Worm (Caenorhabditis elegans) whole organism, L4 larva: ENCODE data around the gene srh-213.

Experiments used
- D1046.2 ChIP-seq: fragments of 200-800 bp; sonication (Bioruptor generic); IDR thresholded peaks from 2 replicates; pipeline ENCODE4 v1.3.6; 2022; ENCODE audit warnings: missing genetic modification characterization, missing compliant biosample characterization
- F10B5.3 ChIP-seq: sonication (generic microtip); optimal IDR thresholded peaks from 2 replicates; lab custom pipeline; 2016; ENCODE audit warnings: mild to moderate bottlenecking, missing genetic modification characterization, missing compliant biosample characterization
- F37D6.2 ChIP-seq: sonication (generic microtip); optimal IDR thresholded peaks from 2 replicates; lab custom pipeline; 2016; ENCODE audit warnings: mild to moderate bottlenecking, missing genetic modification characterization, missing compliant biosample characterization
- F49E8.2 ChIP-seq: sonication (generic microtip); optimal IDR thresholded peaks from 2 replicates; lab custom pipeline; 2016; ENCODE audit warnings: missing compliant biosample characterization, mild to moderate bottlenecking, missing genetic modification characterization, borderline replicate concordance
- R02D3.7 ChIP-seq: fragments of 150-350 bp; sonication (generic microtip); optimal IDR thresholded peaks from 3 replicates; lab custom pipeline; 2014; ENCODE audit warnings: missing biosample characterization, missing genetic modification characterization
- T20F7.1 ChIP-seq: fragments of 200-800 bp; sonication (Bioruptor generic); optimal IDR thresholded peaks from 2 replicates; lab custom pipeline; 2018; ENCODE audit warnings: mild to moderate bottlenecking, missing genetic modification characterization, missing compliant biosample characterization
- Y105C5A.15 ChIP-seq: fragments of 200-800 bp; sonication (Bioruptor generic); IDR thresholded peaks from 2 replicates; pipeline ENCODE4 v1.3.6; 2022; ENCODE audit warnings: missing genetic modification characterization, missing compliant biosample characterization
- Y48G9A.11 ChIP-seq: fragments of 200-800 bp; sonication (Bioruptor generic); IDR thresholded peaks from 2 replicates; pipeline ENCODE4 v1.3.6; 2022; ENCODE audit warnings: missing genetic modification reagents, missing genetic modification characterization, missing compliant biosample characterization
- ZK337.2 ChIP-seq: fragments of 200-800 bp; sonication (Bioruptor generic); IDR thresholded peaks from 2 replicates; pipeline ENCODE4 v1.3.6; 2022; ENCODE audit warnings: missing genetic modification reagents, missing genetic modification characterization, missing compliant biosample characterization
- aha-1 ChIP-seq: fragments of 150-350 bp; peaks from one replicate; lab custom pipeline; 2014; ENCODE audit warnings: missing biosample characterization, missing genetic modification characterization
- aly-2 ChIP-seq: sonication (generic microtip); optimal IDR thresholded peaks from 2 replicates; lab custom pipeline; 2018; ENCODE audit warnings: missing biosample characterization, missing genetic modification characterization
- attf-4 ChIP-seq: sonication (generic microtip); optimal IDR thresholded peaks from 3 replicates; lab custom pipeline; 2017; ENCODE audit warnings: missing biosample characterization, missing genetic modification characterization
- ceh-62 ChIP-seq: sonication (generic microtip); optimal IDR thresholded peaks from 2 replicates; lab custom pipeline; 2017; ENCODE audit warnings: missing biosample characterization, missing genetic modification characterization
- ces-1 ChIP-seq: fragments of 150-350 bp; sonication (generic microtip); optimal IDR thresholded peaks from 4 replicates; lab custom pipeline; 2014; ENCODE audit warnings: missing biosample characterization, missing genetic modification reagents, missing genetic modification characterization
- cey-2 ChIP-seq: sonication (generic microtip); optimal IDR thresholded peaks from 3 replicates; lab custom pipeline; 2017; ENCODE audit warnings: missing genetic modification characterization, mild to moderate bottlenecking, missing compliant biosample characterization, antibody characterized with exemption, borderline replicate concordance; ENCODE audit not compliant: insufficient read depth
- daf-16 ChIP-seq, 3 experiments: sonication (generic microtip); optimal IDR thresholded peaks; 2 replicates each; lab custom pipeline; 2016 to 2017; ENCODE audit warnings: missing genetic modification characterization in 3 of 3, missing genetic modification reagents in 3 of 3, mild to moderate bottlenecking in 2 of 3, missing compliant biosample characterization in 2 of 3, missing biosample characterization in 1 of 3, moderate library complexity in 1 of 3
- daf-8 ChIP-seq: fragments of 200-800 bp; sonication (Bioruptor generic); IDR thresholded peaks from 2 replicates; pipeline ENCODE4 v1.3.6; 2022; ENCODE audit warnings: missing genetic modification characterization, missing compliant biosample characterization
- dmd-8 ChIP-seq: fragments of 200-800 bp; sonication (Bioruptor generic); IDR thresholded peaks from 2 replicates; pipeline ENCODE4 v1.3.6; 2022; ENCODE audit warnings: missing genetic modification characterization, missing compliant biosample characterization
- dmd-9 ChIP-seq: fragments of 200-800 bp; sonication (Bioruptor generic); IDR thresholded peaks from 2 replicates; pipeline ENCODE4 v1.3.6; 2022; ENCODE audit warnings: missing genetic modification reagents, missing genetic modification characterization, missing compliant biosample characterization
- duxl-1 ChIP-seq: sonication (generic microtip); optimal IDR thresholded peaks from 2 replicates; lab custom pipeline; 2016; ENCODE audit warnings: mild to moderate bottlenecking, missing genetic modification characterization, moderate library complexity, missing compliant biosample characterization; ENCODE audit not compliant: poor library complexity
- fos-1 ChIP-seq: fragments of 150-350 bp; optimal IDR thresholded peaks from 2 replicates; lab custom pipeline; 2014; ENCODE audit warnings: missing biosample characterization, missing genetic modification characterization
- gei-8 ChIP-seq: fragments of 200-800 bp; sonication (Bioruptor generic); optimal IDR thresholded peaks from 2 replicates; lab custom pipeline; 2018; ENCODE audit warnings: mild to moderate bottlenecking, missing genetic modification characterization, missing compliant biosample characterization
- hif-1 ChIP-seq, 2 experiments: sonication (generic microtip); optimal IDR thresholded peaks; 2 replicates each; lab custom pipeline; 2016 to 2017; ENCODE audit warnings: missing compliant biosample characterization in 2 of 2, missing genetic modification characterization in 2 of 2, missing genetic modification reagents in 2 of 2, missing genotype in 2 of 2, mild to moderate bottlenecking in 1 of 2
- hlh-11 ChIP-seq: fragments of 200-800 bp; sonication (Bioruptor generic); optimal IDR thresholded peaks from 2 replicates; lab custom pipeline; 2018; ENCODE audit warnings: mild to moderate bottlenecking, missing genetic modification characterization, missing compliant biosample characterization
- hlh-30 ChIP-seq: sonication (generic microtip); optimal IDR thresholded peaks from 2 replicates; lab custom pipeline; 2017; ENCODE audit warnings: antibody characterized with exemption, mild to moderate bottlenecking, missing genetic modification characterization, missing compliant biosample characterization; ENCODE audit not compliant: insufficient read depth
- hmg-1.1 ChIP-seq: fragments of 200-800 bp; sonication (Bioruptor generic); IDR thresholded peaks from 2 replicates; pipeline ENCODE4 v1.3.6; 2022; ENCODE audit warnings: missing genetic modification reagents, missing genetic modification characterization, missing compliant biosample characterization
- jun-1 ChIP-seq: fragments of 150-350 bp; optimal IDR thresholded peaks from 2 replicates; lab custom pipeline; 2014; ENCODE audit warnings: missing biosample characterization, missing genetic modification reagents, missing genetic modification characterization
- lim-7 ChIP-seq: fragments of 200-800 bp; sonication (Bioruptor generic); IDR thresholded peaks from 2 replicates; pipeline ENCODE4 v1.3.6; 2022; ENCODE audit warnings: missing genetic modification characterization, missing compliant biosample characterization
- lin-15B ChIP-seq: fragments of 150-350 bp; sonication (generic microtip); optimal IDR thresholded peaks from 3 replicates; lab custom pipeline; 2014; ENCODE audit warnings: missing biosample characterization, missing genetic modification characterization
- lin-38 ChIP-seq: fragments of 200-800 bp; sonication (Bioruptor generic); IDR thresholded peaks from 2 replicates; pipeline ENCODE4 v1.3.6; 2022; ENCODE audit warnings: missing genetic modification reagents, missing genetic modification characterization, missing compliant biosample characterization
- mdl-1 ChIP-seq, 2 experiments: fragments of 150-350 bp in 1 of 2; sonication (generic microtip) in 1 of 2; optimal IDR thresholded peaks; 2 replicates each; lab custom pipeline; 2014 to 2017; ENCODE audit warnings: missing biosample characterization in 2 of 2, missing genetic modification characterization in 2 of 2
- mdt-29 ChIP-seq: fragments of 200-800 bp; sonication (Bioruptor generic); IDR thresholded peaks from 2 replicates; pipeline ENCODE4 v1.3.6; 2022; ENCODE audit warnings: missing genetic modification reagents, missing genetic modification characterization, missing compliant biosample characterization
- mep-1 ChIP-seq: fragments of 150-350 bp; sonication (generic microtip); optimal IDR thresholded peaks from 3 replicates; lab custom pipeline; 2014; ENCODE audit warnings: missing biosample characterization, missing genetic modification characterization
- mxl-2 ChIP-seq: fragments of 200-800 bp; sonication (Bioruptor generic); conservative IDR thresholded peaks from 2 replicates; pipeline ENCODE4 v1.3.6; 2022; ENCODE audit warnings: missing genetic modification reagents, missing genetic modification characterization, missing compliant biosample characterization
- nhr-10 ChIP-seq: fragments of 150-350 bp; optimal IDR thresholded peaks from 2 replicates; lab custom pipeline; 2014; ENCODE audit warnings: missing biosample characterization, missing genetic modification characterization
- nhr-11 ChIP-seq: fragments of 150-350 bp; optimal IDR thresholded peaks from 2 replicates; lab custom pipeline; 2014; ENCODE audit warnings: missing biosample characterization, missing genetic modification characterization
- nhr-28 ChIP-seq: fragments of 150-350 bp; optimal IDR thresholded peaks from 2 replicates; lab custom pipeline; 2014; ENCODE audit warnings: missing biosample characterization, missing genetic modification characterization
- nhr-42 ChIP-seq: fragments of 200-800 bp; sonication (Bioruptor generic); IDR thresholded peaks from 2 replicates; pipeline ENCODE4 v1.3.6; 2022; ENCODE audit warnings: missing genetic modification characterization, missing compliant biosample characterization
- nhr-48 ChIP-seq: sonication (generic microtip); optimal IDR thresholded peaks from 2 replicates; lab custom pipeline; 2016; ENCODE audit warnings: mild to moderate bottlenecking, missing genetic modification characterization, missing compliant biosample characterization
- nhr-6 ChIP-seq: fragments of 150-350 bp; optimal IDR thresholded peaks from 2 replicates; lab custom pipeline; 2014; ENCODE audit warnings: missing biosample characterization, missing genetic modification characterization
- nhr-76 ChIP-seq: fragments of 150-350 bp; optimal IDR thresholded peaks from 2 replicates; lab custom pipeline; 2014; ENCODE audit warnings: missing biosample characterization, missing genetic modification characterization
- nhr-77 ChIP-seq: fragments of 150-350 bp; optimal IDR thresholded peaks from 2 replicates; lab custom pipeline; 2014; ENCODE audit warnings: missing biosample characterization, missing genetic modification characterization
- pqm-1 ChIP-seq: sonication (generic microtip); optimal IDR thresholded peaks from 2 replicates; lab custom pipeline; 2017; ENCODE audit warnings: missing biosample characterization, missing genetic modification characterization
- saeg-2 ChIP-seq: fragments of 200-800 bp; sonication (Bioruptor generic); IDR thresholded peaks from 2 replicates; pipeline ENCODE4 v1.3.6; 2022; ENCODE audit warnings: missing genetic modification reagents, missing genetic modification characterization, missing compliant biosample characterization
- set-16 ChIP-seq: fragments of 200-800 bp; sonication (Bioruptor generic); IDR thresholded peaks from 2 replicates; pipeline ENCODE4 v1.3.6; 2022; ENCODE audit warnings: missing genetic modification reagents, missing genetic modification characterization, missing compliant biosample characterization
- spr-1 ChIP-seq: sonication (generic microtip); optimal IDR thresholded peaks from 2 replicates; lab custom pipeline; 2016; ENCODE audit warnings: mild to moderate bottlenecking, missing genetic modification characterization, missing compliant biosample characterization
- unc-130 ChIP-seq: sonication (generic microtip); optimal IDR thresholded peaks from 2 replicates; lab custom pipeline; 2016; ENCODE audit warnings: missing genetic modification reagents, missing genetic modification characterization, missing compliant biosample characterization
- unc-62 ChIP-seq, 3 experiments: fragments of 150-350 bp in 1 of 3; sonication (generic microtip); optimal IDR thresholded peaks in 2 of 3; peaks in 1 of 3; 1 replicate in 1 of 3; 2 replicates in 2 of 3; lab custom pipeline; 2014 to 2017; ENCODE audit warnings: missing biosample characterization in 3 of 3, missing genetic modification characterization in 3 of 3, missing genetic modification reagents in 3 of 3, missing genotype in 1 of 3
- vab-7 ChIP-seq: fragments of 200-800 bp; sonication (Bioruptor generic); IDR thresholded peaks from 2 replicates; pipeline ENCODE4 v1.3.6; 2022; ENCODE audit warnings: missing genetic modification reagents, missing genetic modification characterization, missing compliant biosample characterization
- zip-2 ChIP-seq: fragments of 150-350 bp; optimal IDR thresholded peaks from 2 replicates; lab custom pipeline; 2014; ENCODE audit warnings: missing biosample characterization, missing genetic modification characterization
- ztf-11 ChIP-seq: fragments of 150-350 bp; optimal IDR thresholded peaks from 2 replicates; lab custom pipeline; 2014; ENCODE audit warnings: missing biosample characterization, missing genetic modification characterization
- ztf-7 ChIP-seq: fragments of 150-350 bp; optimal IDR thresholded peaks from 2 replicates; lab custom pipeline; 2014; ENCODE audit warnings: missing biosample characterization, missing genetic modification characterization

The srh-213 gene

DNA sequence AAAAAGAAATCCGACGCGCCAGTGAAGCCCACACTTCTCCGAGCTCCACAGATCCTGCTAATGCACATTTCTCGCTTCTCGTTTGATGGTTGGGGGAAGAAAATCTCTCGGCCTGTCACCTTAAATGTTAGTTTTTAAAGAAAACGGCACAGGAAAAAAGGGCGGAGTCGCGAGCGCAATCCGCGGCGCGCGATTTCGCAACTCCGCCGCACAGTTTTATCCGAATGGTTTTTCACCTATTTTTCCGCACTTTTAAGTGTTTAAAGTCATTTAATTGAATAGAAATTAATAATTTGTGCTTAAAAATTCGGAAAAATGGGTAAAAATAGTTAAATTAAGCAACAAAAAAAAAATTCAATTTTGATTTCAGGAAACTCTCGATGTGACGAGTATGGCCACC lies 7.2 kb downstream of the srh-213 start:
- TF ChIP-seq nhr-28 (tag; lab: Kevin White, UChicago) (no peak), lin-38 (GFP tag; lab: Robert Waterston, UW) (peak; percentile 55), mdt-29 (GFP tag; lab: Robert Waterston, UW) (no peak), unc-130 (GFP tag; lab: Kevin White, UChicago) (no peak), mep-1 (peak; percentile 38), lim-7 (GFP tag; lab: Robert Waterston, UW) (no peak), mdl-1 (tag; optimal IDR thresholded peaks at IDR 0.05; lab: Kevin White, UChicago) (no peak), dmd-8 (GFP tag; lab: Robert Waterston, UW) (no peak), nhr-11 (no peak), saeg-2 (no peak), pqm-1 (tag; lab: Kevin White, UChicago) (no peak), aha-1 (tag; lab: Kevin White, UChicago) (peak; percentile 75), fos-1 (tag; lab: Kevin White, UChicago) (no peak), gei-8 (GFP tag; lab: Kevin White, UChicago) (no peak), vab-7 (no peak), ceh-62 (tag; lab: Kevin White, UChicago) (no peak), nhr-48 (tag; lab: Kevin White, UChicago) (no peak), dmd-9 (GFP tag; lab: Robert Waterston, UW) (no peak), R02D3.7 (tag; lab: Kevin White, UChicago) (no peak), ztf-7 (tag; lab: Kevin White, UChicago) (no peak), attf-4 (tag; lab: Kevin White, UChicago) (no peak), daf-8 (no peak), hmg-1.1 (GFP tag; lab: Robert Waterston, UW) (0 out of 2 replicates have a peak, but pooled peaks have one; percentile 15), D1046.2 (GFP tag; lab: Robert Waterston, UW) (no peak), set-16 (GFP tag; lab: Robert Waterston, UW) (peak; percentile 35), Y48G9A.11 (GFP tag; lab: Robert Waterston, UW) (0 out of 2 replicates have a peak, but pooled peaks have one; percentile 22), nhr-77 (tag; lab: Kevin White, UChicago) (no peak), hlh-11 (tag; lab: Kevin White, UChicago) (no peak), nhr-76 (tag; lab: Kevin White, UChicago) (no peak), duxl-1 (tag; lab: Kevin White, UChicago) (no peak), F10B5.3 (tag; lab: Kevin White, UChicago) (no peak), nhr-10 (tag; lab: Kevin White, UChicago) (no peak), T20F7.1 (GFP tag; lab: Kevin White, UChicago) (no peak), cey-2 (tag; lab: Kevin White, UChicago) (no peak), nhr-42 (no peak), ZK337.2 (GFP tag; lab: Robert Waterston, UW) (0 out of 2 replicates have a peak, but pooled peaks have one; percentile 18), F49E8.2 (tag; lab: Kevin White, UChicago) (no peak), F37D6.2 (no peak), daf-16 (GFP tag; optimal IDR thresholded peaks at IDR 0.05; lab: Kevin White, UChicago) (no peak), daf-16 (tag; optimal IDR thresholded peaks at IDR 0.05; lab: Kevin White, UChicago) (no peak), hif-1 (tag; optimal IDR thresholded peaks at IDR 0.05; lab: Kevin White, UChicago) (peak in 1 of 2 experiments; percentile 39), ces-1 (GFP tag; lab: Kevin White, UChicago) (no peak), mxl-2 (GFP tag; lab: Robert Waterston, UW) (no peak), Y105C5A.15 (GFP tag; lab: Robert Waterston, UW) (no peak), jun-1 (no peak), lin-15B (tag; lab: Kevin White, UChicago) (no peak), hlh-30 (tag; lab: Kevin White, UChicago) (no peak), ztf-11 (tag; lab: Kevin White, UChicago) (no peak), nhr-6 (tag; lab: Kevin White, UChicago) (no peak), spr-1 (no peak), aly-2 (tag; lab: Kevin White, UChicago) (no peak), zip-2 (tag; lab: Kevin White, UChicago) (no peak), unc-62 (GFP tag; optimal IDR thresholded peaks at IDR 0.05 in 1 of 2; lab: Kevin White, UChicago) (no peak), unc-62 (tag; optimal IDR thresholded peaks at IDR 0.05; lab: Kevin White, UChicago) (no peak)
